Worm (Caenorhabditis elegans) whole organism, L4 larva: Measurements from ENCODE around the gene C50F4.9.

Experiments
- lir-3 ChIP-seq: sonication (generic microtip); optimal IDR thresholded peaks from 2 replicates; lab custom pipeline; 2016; ENCODE audit warnings: mild to moderate bottlenecking, missing genetic modification characterization, missing compliant biosample characterization
- nhr-102 ChIP-seq: sonication (generic microtip); optimal IDR thresholded peaks from 2 replicates; lab custom pipeline; 2016; ENCODE audit warnings: mild to moderate bottlenecking, missing genetic modification characterization, moderate library complexity, missing compliant biosample characterization
- nhr-25 ChIP-seq: sonication (generic microtip); optimal IDR thresholded peaks from 2 replicates; lab custom pipeline; 2017; ENCODE audit warnings: missing genetic modification characterization, mild to moderate bottlenecking, missing compliant biosample characterization, antibody characterized with exemption, moderate library complexity, borderline replicate concordance; ENCODE audit not compliant: insufficient read depth
- nhr-42 ChIP-seq: fragments of 200-800 bp; sonication (Bioruptor generic); IDR thresholded peaks from 2 replicates; pipeline ENCODE4 v1.3.6; 2022; ENCODE audit warnings: missing genetic modification characterization, missing compliant biosample characterization
- ztf-11 ChIP-seq: fragments of 150-350 bp; optimal IDR thresholded peaks from 2 replicates; lab custom pipeline; 2014; ENCODE audit warnings: missing biosample characterization, missing genetic modification characterization

ce11 chrV:9549459-9549858 lies 25.5 kb upstream of the C50F4.9 start, which contains the start of gene nstp-10:
- TF ChIP-seq nhr-25 (tag; lab: Kevin White, UChicago) (peak; percentile 30), ztf-11 (tag; lab: Kevin White, UChicago) (no peak), lir-3 (tag; lab: Kevin White, UChicago) (no peak), nhr-102 (tag; lab: Kevin White, UChicago) (no peak), nhr-42 (no peak)
